Fruit fly (Drosophila melanogaster): Measurements from ENCODE around the gene CG31446.

- no peak for TF ChIP-seq CG9948 (tag; optimal IDR thresholded peaks at IDR 0.05)
- TF ChIP-seq rn (GFP tag; IDR thresholded peaks at IDR 0.05) = no peak
- no peak for TF ChIP-seq CG12605 (GFP tag; IDR thresholded peaks at IDR 0.05)
- TF ChIP-seq Ets98B (GFP tag; IDR thresholded peaks at IDR 0.05) = no peak
- TF ChIP-seq D1 (tag; optimal IDR thresholded peaks at IDR 0.05) = no peak
Measured at dm6 chr3R:15716485-15716884, 23.6 kb downstream of the CG31446 start, which contains the start of gene CG31294.

Data from whole organism, pupa.